Worm (Caenorhabditis elegans): Measurements from ENCODE around the gene str-253.

DNA sequence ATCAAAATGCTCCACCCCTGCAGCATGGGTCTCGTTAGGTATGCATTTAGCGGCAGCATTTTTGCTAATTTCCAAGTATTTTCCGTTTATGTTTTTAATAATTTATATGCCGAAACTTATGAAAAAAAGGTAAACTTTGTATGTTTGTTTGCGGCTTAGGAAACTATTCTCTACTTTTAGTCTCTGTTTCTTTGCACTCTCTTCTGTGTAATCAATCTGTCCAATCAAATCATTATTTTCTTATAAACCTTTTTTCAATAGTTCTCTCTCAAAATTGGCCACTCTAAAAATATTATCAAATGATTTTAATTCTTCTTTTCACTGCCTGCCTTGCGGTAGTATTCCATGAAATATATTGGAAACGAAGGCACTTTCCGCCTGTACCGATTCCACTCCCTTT lies 16.4 kb downstream of the str-253 start:
- TF ChIP-seq nhr-43 (tag; optimal IDR thresholded peaks at IDR 0.05; ENCODE audit: poor library complexity, severe bottlenecking), result no peak
- TF ChIP-seq ZK546.5 (tag; optimal IDR thresholded peaks at IDR 0.05), result no peak
- TF ChIP-seq nhr-67 (tag; optimal IDR thresholded peaks at IDR 0.05), result no peak
- TF ChIP-seq ceh-16 (tag; optimal IDR thresholded peaks at IDR 0.05), result no peak
- no peak for TF ChIP-seq skn-1 (tag; optimal IDR thresholded peaks at IDR 0.05)
- no peak for TF ChIP-seq elt-3 (tag; optimal IDR thresholded peaks at IDR 0.05)
- no peak for TF ChIP-seq lin-15B (tag; optimal IDR thresholded peaks at IDR 0.05)
- TF ChIP-seq R02D3.7 (tag; optimal IDR thresholded peaks at IDR 0.05), result no peak
- TF ChIP-seq tbx-2 (tag; optimal IDR thresholded peaks at IDR 0.05), result no peak
- peak; percentile 57 for TF ChIP-seq pha-4 (tag; optimal IDR thresholded peaks at IDR 0.05)
- TF ChIP-seq nhr-25 (tag; optimal IDR thresholded peaks at IDR 0.05), result no peak
- no peak for TF ChIP-seq elt-1 (tag; optimal IDR thresholded peaks at IDR 0.05)
